Fruit fly (Drosophila melanogaster) whole organism, pupa: ENCODE results near the gene Bre1.

ENCODE experiments used
- CG10348 ChIP-seq: fragments of 200-800 bp; sonication (Bioruptor generic); IDR thresholded peaks from 2 replicates; pipeline ENCODE4 v1.3.6; 2022; ENCODE audit warnings: missing biosample characterization, missing genetic modification characterization
- CG13204 ChIP-seq: fragments of 200-800 bp; sonication (Bioruptor generic); optimal IDR thresholded peaks from 2 replicates; lab custom pipeline; 2018; ENCODE audit warnings: missing biosample characterization, mild to moderate bottlenecking, missing genetic modification characterization, moderate library complexity
- CG15710 ChIP-seq: fragments of 200-800 bp; sonication (Bioruptor generic); optimal IDR thresholded peaks from 2 replicates; lab custom pipeline; 2018; ENCODE audit warnings: missing biosample characterization, mild to moderate bottlenecking, missing genetic modification characterization, moderate library complexity
- CG4496 ChIP-seq: fragments of 200-800 bp; sonication (Bioruptor generic); IDR thresholded peaks from 3 replicates; pipeline ENCODE4 v1.3.6; 2022; ENCODE audit warnings: missing biosample characterization, missing genetic modification characterization
- CG8159 ChIP-seq: fragments of 200-800 bp; sonication (Bioruptor generic); optimal IDR thresholded peaks from 3 replicates; lab custom pipeline; 2018; ENCODE audit warnings: missing biosample characterization, mild to moderate bottlenecking, missing genetic modification characterization, moderate library complexity
- CG9948 ChIP-seq: fragments of 200-800 bp; sonication (Bioruptor generic); optimal IDR thresholded peaks from 2 replicates; lab custom pipeline; 2018; ENCODE audit warnings: missing biosample characterization, mild to moderate bottlenecking, missing genetic modification characterization, moderate library complexity
- D1 ChIP-seq: fragments of 200-800 bp; sonication (Bioruptor generic); optimal IDR thresholded peaks from 2 replicates; lab custom pipeline; 2018; ENCODE audit warnings: missing biosample characterization, mild to moderate bottlenecking, missing genetic modification characterization, moderate library complexity
- EcR ChIP-seq: fragments of 200-800 bp; sonication (Bioruptor generic); optimal IDR thresholded peaks from 3 replicates; lab custom pipeline; 2019; ENCODE audit warnings: missing biosample characterization, missing genetic modification characterization, mild to moderate bottlenecking, moderate library complexity, missing genetic modification reagents
- Pif1B ChIP-seq: fragments of 200-800 bp; sonication (Bioruptor generic); optimal IDR thresholded peaks from 3 replicates; lab custom pipeline; 2016; ENCODE audit warnings: missing biosample characterization, missing genetic modification characterization
- Snoo ChIP-seq: fragments of 200-800 bp; sonication (Bioruptor generic); optimal IDR thresholded peaks from 3 replicates; lab custom pipeline; 2017; ENCODE audit warnings: missing biosample characterization, mild to moderate bottlenecking, missing genetic modification characterization, inconsistent platforms
- fd96Ca ChIP-seq: fragments of 200-800 bp; sonication (Bioruptor generic); IDR thresholded peaks from 3 replicates; pipeline ENCODE4 v1.3.6; 2022; ENCODE audit warnings: missing biosample characterization, missing genetic modification characterization
- rn ChIP-seq: fragments of 200-800 bp; sonication (Bioruptor generic); IDR thresholded peaks from 2 replicates; pipeline ENCODE4 v1.3.6; 2022; ENCODE audit warnings: missing biosample characterization, missing genetic modification characterization

- no peak for TF ChIP-seq CG15710 (tag; lab: Kevin White, UChicago)
- no peak for TF ChIP-seq CG4496
- TF ChIP-seq CG13204 (GFP tag; lab: Kevin White, UChicago) = no peak
- TF ChIP-seq D1 (tag; lab: Kevin White, UChicago) = no peak
- no peak for TF ChIP-seq EcR (GFP tag; lab: Kevin White, UChicago)
- TF ChIP-seq Pif1B (GFP tag; lab: Kevin White, UChicago) = no peak
- no peak for TF ChIP-seq CG8159 (tag; lab: Kevin White, UChicago)
- no peak for TF ChIP-seq CG10348 (GFP tag; lab: Robert Waterston, UW)
- TF ChIP-seq CG9948 (tag; lab: Kevin White, UChicago) = no peak
- no peak for TF ChIP-seq fd96Ca (GFP tag; lab: Robert Waterston, UW)
- TF ChIP-seq Snoo = no peak
- no peak for TF ChIP-seq rn (GFP tag; lab: Robert Waterston, UW)
These were observed 34.7 kb upstream of the Bre1 start for dm6 chr3L:5828684-5829083.
